Fruit fly (Drosophila melanogaster): Measurements from ENCODE around the gene CG34382.

Gene CG34382

dm6 chr3L:9855784-9856426 is 22.9 kb upstream of the CG34382 start (continued):
- peak; percentile 96 for TF ChIP-seq CG12071 (GFP tag; optimal IDR thresholded peaks at IDR 0.05)
- peak; percentile 82 for TF ChIP-seq CG6765 (GFP tag; optimal IDR thresholded peaks at IDR 0.05)
- peak; percentile 54 for TF ChIP-seq YL-1 (GFP tag; optimal IDR thresholded peaks at IDR 0.05)
- TF ChIP-seq Ssrp (tag; optimal IDR thresholded peaks at IDR 0.05) = peak; percentile 96
- TF ChIP-seq trh (GFP tag; optimal IDR thresholded peaks at IDR 0.05) = peak; percentile 91
- peak; percentile 97 for TF ChIP-seq nerfin-1 (tag; optimal IDR thresholded peaks at IDR 0.05)
- TF ChIP-seq sima (GFP tag; optimal IDR thresholded peaks at IDR 0.05) = peak; percentile 83
- peak; percentile 93 for TF ChIP-seq CG1024 (GFP tag; IDR thresholded peaks at IDR 0.05)
- no peak for TF ChIP-seq lov (optimal IDR thresholded peaks at IDR 0.05)
- TF ChIP-seq lov (GFP tag; IDR thresholded peaks at IDR 0.05) = peak; percentile 98
- TF ChIP-seq CG11696 (GFP tag; IDR thresholded peaks at IDR 0.05) = peak; percentile 90
- peak; percentile 88 for TF ChIP-seq ro (GFP tag; IDR thresholded peaks at IDR 0.05)
- no peak for TF ChIP-seq Doc3 (GFP tag; IDR thresholded peaks at IDR 0.05; ENCODE audit: partially characterized antibody)
- peak; percentile 62 for TF ChIP-seq Adf1 (GFP tag; IDR thresholded peaks at IDR 0.05)
- TF ChIP-seq bcd (GFP tag; optimal IDR thresholded peaks at IDR 0.05) = peak; percentile 96
- peak; percentile 93 for TF ChIP-seq sqz (GFP tag; optimal IDR thresholded peaks at IDR 0.05)
- peak; percentile 73 for TF ChIP-seq Taf1 (GFP tag; IDR thresholded peaks at IDR 0.05)
- TF ChIP-seq chn (GFP tag; optimal IDR thresholded peaks at IDR 0.05) = peak; percentile 98
- TF ChIP-seq Ada2b (GFP tag; IDR thresholded peaks at IDR 0.05) = peak; percentile 94
- TF ChIP-seq HmgD (GFP tag; optimal IDR thresholded peaks at IDR 0.05) = peak; percentile 95
- TF ChIP-seq CG10543 (GFP tag; optimal IDR thresholded peaks at IDR 0.05) = peak; percentile 89
- peak; percentile 75 for TF ChIP-seq CG10321 (GFP tag; IDR thresholded peaks at IDR 0.05)
- peak; percentile 92 for TF ChIP-seq Meics (GFP tag; optimal IDR thresholded peaks at IDR 0.05)
- peak; percentile 96 for TF ChIP-seq D19A (tag; optimal IDR thresholded peaks at IDR 0.05)
- peak; percentile 98 for TF ChIP-seq CG14710 (tag; optimal IDR thresholded peaks at IDR 0.05)
- peak; percentile 89 for TF ChIP-seq HmgZ (tag; optimal IDR thresholded peaks at IDR 0.05)
- peak; percentile 85 for TF ChIP-seq Aef1 (GFP tag; IDR thresholded peaks at IDR 0.05)
- TF ChIP-seq gem (tag; optimal IDR thresholded peaks at IDR 0.05) = peak; percentile 98
- TF ChIP-seq CG11695 (GFP tag; IDR thresholded peaks at IDR 0.05) = peak; percentile 95
- TF ChIP-seq mirr (GFP tag; optimal IDR thresholded peaks at IDR 0.05) = peak; percentile 71
- peak; percentile 89 for TF ChIP-seq ssp (GFP tag; IDR thresholded peaks at IDR 0.05)
- peak; percentile 90 for TF ChIP-seq CG10431 (GFP tag; optimal IDR thresholded peaks at IDR 0.05)
- peak; percentile 100 for TF ChIP-seq CG10979 (tag; optimal IDR thresholded peaks at IDR 0.05)
- peak; percentile 95 for TF ChIP-seq sr (GFP tag; IDR thresholded peaks at IDR 0.05)
- peak; percentile 86 for TF ChIP-seq CG9437 (GFP tag; optimal IDR thresholded peaks at IDR 0.05)
- no peak for TF ChIP-seq BEAF-32 (GFP tag; optimal IDR thresholded peaks at IDR 0.05)
- TF ChIP-seq luna (GFP tag; optimal IDR thresholded peaks at IDR 0.05) = peak; percentile 33
- TF ChIP-seq CG14050 (GFP tag; IDR thresholded peaks at IDR 0.05) = peak; percentile 93
- TF ChIP-seq CG43689 (GFP tag; IDR thresholded peaks at IDR 0.05) = peak; percentile 92
- TF ChIP-seq Trl (optimal IDR thresholded peaks at IDR 0.05) = no peak
- peak; percentile 98 for TF ChIP-seq Trl (GFP tag; optimal IDR thresholded peaks at IDR 0.05)
- peak; percentile 96 for TF ChIP-seq Xbp1 (GFP tag; optimal IDR thresholded peaks at IDR 0.05)
- no peak for TF ChIP-seq CG13287 (GFP tag; IDR thresholded peaks at IDR 0.05; ENCODE audit: partially characterized antibody)
- peak; percentile 88 for TF ChIP-seq gsb (GFP tag; IDR thresholded peaks at IDR 0.05)
- TF ChIP-seq CG31365 (tag; optimal IDR thresholded peaks at IDR 0.05) = peak; percentile 88
- TF ChIP-seq zfh1 (GFP tag; IDR thresholded peaks at IDR 0.05) = peak; percentile 99
- no peak for TF ChIP-seq CG1832 (GFP tag; optimal IDR thresholded peaks at IDR 0.05)
- TF ChIP-seq ftz-f1 (GFP tag; optimal IDR thresholded peaks at IDR 0.05) = peak; percentile 38
- peak; percentile 57 for TF ChIP-seq MESR4 (GFP tag; optimal IDR thresholded peaks at IDR 0.05)
- TF ChIP-seq Lpt (GFP tag; optimal IDR thresholded peaks at IDR 0.05) = no peak
- TF ChIP-seq Blimp-1 (GFP tag; optimal IDR thresholded peaks at IDR 0.05) = peak; percentile 99
